Fruit fly (Drosophila melanogaster): ENCODE measurements around the gene Graf.

Graf gene

dm6 chrX:15733995-15734394 is 26.5 kb downstream of the Graf start, which contains the start of the genes CG12379 and MagR (continued):
- TF ChIP-seq CG10267 (tag; optimal IDR thresholded peaks at IDR 0.05), result peak; percentile 52
- TF ChIP-seq Scr (GFP tag; IDR thresholded peaks at IDR 0.05; ENCODE audit: partially characterized antibody), result peak; percentile 83
- TF ChIP-seq E2f1 (GFP tag; IDR thresholded peaks at IDR 0.05), result peak; percentile 32; the same call in 1 of the 2 replicates
- no peak for TF ChIP-seq H2.0 (GFP tag; IDR thresholded peaks at IDR 0.05)
- no peak for TF ChIP-seq CG3726 (GFP tag; IDR thresholded peaks at IDR 0.05)
- TF ChIP-seq Side (GFP tag; optimal IDR thresholded peaks at IDR 0.05), result peak; percentile 62
- TF ChIP-seq maf-S (GFP tag; optimal IDR thresholded peaks at IDR 0.05), result peak; percentile 29
- TF ChIP-seq NfI (GFP tag; optimal IDR thresholded peaks at IDR 0.05), result peak; percentile 56
- no peak for TF ChIP-seq Optix (GFP tag; IDR thresholded peaks at IDR 0.05)
- TF ChIP-seq otp (GFP tag; IDR thresholded peaks at IDR 0.05), result no peak
- peak; percentile 75 for TF ChIP-seq Myb (GFP tag; optimal IDR thresholded peaks at IDR 0.05)
- TF ChIP-seq br (optimal IDR thresholded peaks at IDR 0.05), result no peak
- peak; percentile 29 for TF ChIP-seq CG8290 (GFP tag; optimal IDR thresholded peaks at IDR 0.05)
- no peak for TF ChIP-seq CG8290 (tag; optimal IDR thresholded peaks at IDR 0.05)
- peak; percentile 9 for TF ChIP-seq HmgD (GFP tag; optimal IDR thresholded peaks at IDR 0.05)
- no peak for TF ChIP-seq eve (GFP tag; optimal IDR thresholded peaks at IDR 0.05)
- peak; percentile 16 for TF ChIP-seq Bteb2 (GFP tag; optimal IDR thresholded peaks at IDR 0.05)
- TF ChIP-seq NC2α (GFP tag; optimal IDR thresholded peaks at IDR 0.05), result no peak
- TF ChIP-seq CG10321 (GFP tag; IDR thresholded peaks at IDR 0.05), result no peak
- peak; percentile 16 for TF ChIP-seq CG9437 (GFP tag; optimal IDR thresholded peaks at IDR 0.05)
- peak; percentile 78 for TF ChIP-seq CoRest (tag; optimal IDR thresholded peaks at IDR 0.05)
- TF ChIP-seq Gug (GFP tag; IDR thresholded peaks at IDR 0.05), result peak; percentile 52; the same call in 1 of the 4 replicates
- no peak for TF ChIP-seq Atf3 (GFP tag; optimal IDR thresholded peaks at IDR 0.05)
- peak; percentile 79 for TF ChIP-seq CG2120 (GFP tag; optimal IDR thresholded peaks at IDR 0.05)
- TF ChIP-seq Xbp1 (GFP tag; optimal IDR thresholded peaks at IDR 0.05), result peak; percentile 56
- TF ChIP-seq CG17912 (GFP tag; optimal IDR thresholded peaks at IDR 0.05), result no peak
- TF ChIP-seq Eip74EF (GFP tag; optimal IDR thresholded peaks at IDR 0.05), result no peak
- peak; percentile 65 for TF ChIP-seq al (GFP tag; IDR thresholded peaks at IDR 0.05)
- TF ChIP-seq CrebB (tag; optimal IDR thresholded peaks at IDR 0.05), result peak; percentile 28
- peak; percentile 64 for TF ChIP-seq CG9727 (GFP tag; optimal IDR thresholded peaks at IDR 0.05)
- TF ChIP-seq CG11695 (GFP tag; IDR thresholded peaks at IDR 0.05), result no peak
- peak; percentile 33 for TF ChIP-seq CG8388 (GFP tag; optimal IDR thresholded peaks at IDR 0.05)
- TF ChIP-seq CG10565 (GFP tag; optimal IDR thresholded peaks at IDR 0.05), result no peak
- no peak for TF ChIP-seq Lpt (GFP tag; optimal IDR thresholded peaks at IDR 0.05)
- TF ChIP-seq CG15073 (GFP tag; optimal IDR thresholded peaks at IDR 0.05), result no peak
- TF ChIP-seq CG10959 (GFP tag; IDR thresholded peaks at IDR 0.05), result no peak
- no peak for TF ChIP-seq CG1024 (GFP tag; IDR thresholded peaks at IDR 0.05)
- peak; percentile 67; the same call in 2 of the 3 replicates for TF ChIP-seq CG6791 (GFP tag; IDR thresholded peaks at IDR 0.05; ENCODE audit: partially characterized antibody)
- peak; percentile 27 for TF ChIP-seq CG17359 (tag; optimal IDR thresholded peaks at IDR 0.05)
- TF ChIP-seq CG7928 (GFP tag; optimal IDR thresholded peaks at IDR 0.05), result peak; percentile 10
- no peak for TF ChIP-seq peb (GFP tag; IDR thresholded peaks at IDR 0.05)
- no peak for TF ChIP-seq repo (GFP tag; optimal IDR thresholded peaks at IDR 0.05)
- TF ChIP-seq CG1603 (tag; optimal IDR thresholded peaks at IDR 0.05), result peak; percentile 57
- TF ChIP-seq YL-1 (GFP tag; optimal IDR thresholded peaks at IDR 0.05), result peak; percentile 20
- peak; percentile 37; the same call in 1 of the 3 replicates for TF ChIP-seq zen2 (GFP tag; IDR thresholded peaks at IDR 0.05; ENCODE audit: partially characterized antibody)
- peak; percentile 72 for TF ChIP-seq Nf-YC (tag; optimal IDR thresholded peaks at IDR 0.05)
- no peak for TF ChIP-seq Sox102F (GFP tag; optimal IDR thresholded peaks at IDR 0.05)
- TF ChIP-seq klu (GFP tag; IDR thresholded peaks at IDR 0.05), result peak; percentile 48; the same call in 1 of the 2 replicates
- TF ChIP-seq hbn (GFP tag; IDR thresholded peaks at IDR 0.05; ENCODE audit: partially characterized antibody), result peak; percentile 66
- TF ChIP-seq Hsf (GFP tag; optimal IDR thresholded peaks at IDR 0.05), result peak; percentile 63
- TF ChIP-seq CG6254 (GFP tag; optimal IDR thresholded peaks at IDR 0.05), result no peak
- peak; percentile 91 for TF ChIP-seq Med (GFP tag)
